Fruit fly (Drosophila melanogaster) whole organism, embryonic: ENCODE measurements around the gene Tcs6.

ENCODE experiments used
- CG10267 ChIP-seq: fragments of 200-800 bp; sonication (Bioruptor generic); optimal IDR thresholded peaks from 2 replicates; lab custom pipeline; 2018; ENCODE audit warnings: missing biosample characterization, mild to moderate bottlenecking, missing genetic modification characterization, moderate library complexity
- CG11093 ChIP-seq: fragments of 200-800 bp; sonication (Bioruptor generic); IDR thresholded peaks from 3 replicates; pipeline ENCODE4 v1.3.6; 2022; ENCODE audit warnings: missing biosample characterization, missing genetic modification characterization
- CG11723 ChIP-seq: fragments of 200-800 bp; sonication (Bioruptor generic); optimal IDR thresholded peaks from 2 replicates; lab custom pipeline; 2017; ENCODE audit warnings: missing biosample characterization, mild to moderate bottlenecking, missing genetic modification characterization
- CG12155 ChIP-seq: fragments of 200-800 bp; sonication (Bioruptor generic); optimal IDR thresholded peaks from 3 replicates; lab custom pipeline; 2016; ENCODE audit warnings: missing biosample characterization, missing genetic modification characterization
- CG12219 ChIP-seq: fragments of 200-800 bp; sonication (Bioruptor generic); optimal IDR thresholded peaks from 3 replicates; lab custom pipeline; 2018; ENCODE audit warnings: missing biosample characterization, mild to moderate bottlenecking, missing genetic modification characterization
- CG1233 ChIP-seq: fragments of 200-800 bp; sonication (Bioruptor generic); optimal IDR thresholded peaks from 4 replicates; lab custom pipeline; 2018; ENCODE audit warnings: missing biosample characterization, mild to moderate bottlenecking, missing genetic modification characterization
- CG13287 ChIP-seq: fragments of 200-800 bp; sonication (Bioruptor generic); IDR thresholded peaks from 2 replicates; pipeline ENCODE4 v1.3.6; 2022; ENCODE audit warnings: missing biosample characterization, missing genetic modification characterization; ENCODE audit not compliant: partially characterized antibody
- CG15073 ChIP-seq: fragments of 200-800 bp; sonication (Bioruptor generic); optimal IDR thresholded peaks from 2 replicates; lab custom pipeline; 2016; ENCODE audit warnings: missing biosample characterization, missing genetic modification characterization
- CG1792 ChIP-seq: fragments of 200-800 bp; sonication (Bioruptor generic); optimal IDR thresholded peaks from 2 replicates; lab custom pipeline; 2016; ENCODE audit warnings: missing biosample characterization, missing genetic modification characterization
- CG18262 ChIP-seq: fragments of 200-800 bp; optimal IDR thresholded peaks from 3 replicates; lab custom pipeline; 2019; ENCODE audit warnings: missing biosample characterization, mild to moderate bottlenecking, missing genetic modification characterization, moderate library complexity
- CG2875 ChIP-seq: fragments of 200-800 bp; sonication (Bioruptor generic); optimal IDR thresholded peaks from 2 replicates; lab custom pipeline; 2017; ENCODE audit warnings: missing biosample characterization, mild to moderate bottlenecking, missing genetic modification characterization, missing genetic modification reagents
- CG31441 ChIP-seq: fragments of 200-800 bp; sonication (Bioruptor generic); IDR thresholded peaks from 2 replicates; pipeline ENCODE4 v1.3.6; 2022; ENCODE audit warnings: missing biosample characterization, missing genetic modification characterization
- CG4424 ChIP-seq: fragments of 200-800 bp; sonication (Bioruptor generic); optimal IDR thresholded peaks from 3 replicates; lab custom pipeline; 2016; ENCODE audit warnings: missing biosample characterization, missing genetic modification characterization
- CG5245 ChIP-seq: fragments of 200-800 bp; sonication (Bioruptor generic); optimal IDR thresholded peaks from 3 replicates; lab custom pipeline; 2016; ENCODE audit warnings: missing biosample characterization, missing genetic modification characterization
- CG6654 ChIP-seq: fragments of 200-800 bp; sonication (Bioruptor generic); optimal IDR thresholded peaks from 2 replicates; lab custom pipeline; 2017; ENCODE audit warnings: missing biosample characterization, mild to moderate bottlenecking, missing genetic modification characterization
- CG7786 ChIP-seq: fragments of 200-800 bp; sonication (Bioruptor generic); optimal IDR thresholded peaks from 2 replicates; lab custom pipeline; 2016; ENCODE audit warnings: missing biosample characterization, missing genetic modification characterization
- CG9876 ChIP-seq: fragments of 200-800 bp; sonication (Bioruptor generic); optimal IDR thresholded peaks from 2 replicates; lab custom pipeline; 2016; ENCODE audit warnings: missing biosample characterization, missing genetic modification characterization
- Camta ChIP-seq: fragments of 200-800 bp; sonication (Bioruptor generic); optimal IDR thresholded peaks from 2 replicates; lab custom pipeline; 2016; ENCODE audit warnings: missing biosample characterization, missing genetic modification characterization
- Dfd ChIP-seq, 2 experiments: fragments of >200 bp; optimal IDR thresholded peaks; 2 replicates each; lab custom pipeline; 2017; ENCODE audit warnings: missing biosample characterization in 2 of 2, missing genetic modification characterization in 2 of 2
- Dip2 ChIP-seq: fragments of 200-800 bp; sonication (Bioruptor generic); IDR thresholded peaks from 2 replicates; pipeline ENCODE4 v1.3.6; 2022; ENCODE audit warnings: missing biosample characterization, missing genetic modification characterization
- Doc2 ChIP-seq: fragments of 200-800 bp; sonication (Bioruptor generic); IDR thresholded peaks from 2 replicates; pipeline ENCODE4 v1.3.6; 2022; ENCODE audit warnings: missing biosample characterization, missing genetic modification characterization
- Eip74EF ChIP-seq, 2 experiments: fragments of 200-800 bp in 1 of 2; fragments of >200 bp in 1 of 2; sonication (Bioruptor generic) in 1 of 2; optimal IDR thresholded peaks; 2 replicates each; lab custom pipeline; 2017 to 2019; ENCODE audit warnings: missing biosample characterization in 2 of 2, missing genetic modification characterization in 2 of 2, mild to moderate bottlenecking in 1 of 2, moderate library complexity in 1 of 2
- Gug ChIP-seq: fragments of 200-800 bp; sonication (Bioruptor generic); IDR thresholded peaks from 4 replicates; pipeline ENCODE4 v1.3.6; 2022; ENCODE audit warnings: missing biosample characterization, missing genetic modification characterization
- Hr3 ChIP-seq: fragments of 200-800 bp; sonication (Bioruptor generic); optimal IDR thresholded peaks from 3 replicates; lab custom pipeline; 2016; ENCODE audit warnings: missing biosample characterization, missing genetic modification characterization
- MTF-1 ChIP-seq: fragments of 200-800 bp; sonication (Bioruptor generic); optimal IDR thresholded peaks from 2 replicates; lab custom pipeline; 2018; ENCODE audit warnings: missing biosample characterization, mild to moderate bottlenecking, missing genetic modification characterization, borderline replicate concordance
- NfI ChIP-seq: fragments of 200-800 bp; sonication (Bioruptor generic); optimal IDR thresholded peaks from 3 replicates; lab custom pipeline; 2018; ENCODE audit warnings: missing biosample characterization, mild to moderate bottlenecking, missing genetic modification characterization, moderate library complexity
- Scr ChIP-seq: fragments of 200-800 bp; sonication (Bioruptor generic); IDR thresholded peaks from 2 replicates; pipeline ENCODE4 v1.3.6; 2022; ENCODE audit warnings: missing biosample characterization, missing genetic modification characterization; ENCODE audit not compliant: partially characterized antibody
- Tbp ChIP-seq: fragments of >200 bp; optimal IDR thresholded peaks from 2 replicates; lab custom pipeline; 2018; ENCODE audit warnings: missing biosample characterization, missing genetic modification characterization
- Xrp1 ChIP-seq: fragments of 200-800 bp; sonication (Bioruptor generic); IDR thresholded peaks from 2 replicates; pipeline ENCODE4 v1.3.6; 2022; ENCODE audit warnings: missing biosample characterization, missing genetic modification characterization
- ara ChIP-seq: fragments of 200-800 bp; sonication (Bioruptor generic); IDR thresholded peaks from 2 replicates; pipeline ENCODE4 v1.3.6; 2022; ENCODE audit warnings: missing biosample characterization, missing genetic modification characterization
- ato ChIP-seq: fragments of 200-800 bp; sonication (Bioruptor generic); IDR thresholded peaks from 2 replicates; pipeline ENCODE4 v1.3.6; 2022; ENCODE audit warnings: missing biosample characterization, missing genetic modification characterization; ENCODE audit not compliant: partially characterized antibody
- caup ChIP-seq: fragments of 200-800 bp; sonication (Bioruptor generic); optimal IDR thresholded peaks from 3 replicates; lab custom pipeline; 2017; ENCODE audit warnings: missing biosample characterization, mild to moderate bottlenecking, missing genetic modification characterization, moderate library complexity; ENCODE audit not compliant: severe bottlenecking
- ci ChIP-seq: fragments of 200-800 bp; sonication (Bioruptor generic); IDR thresholded peaks from 3 replicates; pipeline ENCODE4 v1.3.6; 2022; ENCODE audit warnings: missing biosample characterization, missing genetic modification characterization
- en ChIP-seq: fragments of 200-800 bp; sonication (Bioruptor generic); optimal IDR thresholded peaks from 2 replicates; lab custom pipeline; 2016; ENCODE audit warnings: missing biosample characterization, missing genetic modification characterization
- hkb ChIP-seq, 2 experiments: fragments of 200-800 bp in 1 of 2; fragments of >200 bp in 1 of 2; sonication (Bioruptor generic) in 1 of 2; IDR thresholded peaks in 1 of 2; optimal IDR thresholded peaks in 1 of 2; 2 replicates each; pipeline versions ENCODE4 v1.3.6 to Lab custom; 2017 to 2022; ENCODE audit warnings: missing biosample characterization in 1 of 2, missing genetic modification characterization in 1 of 2
- hth ChIP-seq: fragments of >200 bp; optimal IDR thresholded peaks from 2 replicates; lab custom pipeline; 2017; ENCODE audit warnings: inconsistent platforms
- inv ChIP-seq: fragments of 200-800 bp; sonication (Bioruptor generic); IDR thresholded peaks from 2 replicates; pipeline ENCODE4 v1.3.6; 2022; ENCODE audit warnings: missing biosample characterization, missing genetic modification characterization; ENCODE audit not compliant: partially characterized antibody
- kah ChIP-seq: fragments of 200-800 bp; sonication (Bioruptor generic); optimal IDR thresholded peaks from 2 replicates; lab custom pipeline; 2018; ENCODE audit warnings: missing biosample characterization, mild to moderate bottlenecking, missing genetic modification characterization
- lbe ChIP-seq: fragments of 200-800 bp; sonication (Bioruptor generic); optimal IDR thresholded peaks from 2 replicates; lab custom pipeline; 2016; ENCODE audit warnings: missing biosample characterization, mild to moderate bottlenecking, missing genetic modification characterization
- mam ChIP-seq: fragments of 200-800 bp; sonication (Bioruptor generic); optimal IDR thresholded peaks from 3 replicates; lab custom pipeline; 2016; ENCODE audit warnings: missing biosample characterization, missing genetic modification characterization
- salm ChIP-seq: fragments of 200-800 bp; sonication (Bioruptor generic); optimal IDR thresholded peaks from 2 replicates; lab custom pipeline; 2018; ENCODE audit warnings: missing biosample characterization, mild to moderate bottlenecking, missing genetic modification characterization
- sd ChIP-seq: fragments of 200-800 bp; sonication (Bioruptor generic); optimal IDR thresholded peaks from 3 replicates; lab custom pipeline; 2018; ENCODE audit warnings: missing biosample characterization, mild to moderate bottlenecking, missing genetic modification characterization, moderate library complexity
- sqz ChIP-seq: fragments of 200-800 bp; sonication (Bioruptor generic); optimal IDR thresholded peaks from 3 replicates; lab custom pipeline; 2018; ENCODE audit warnings: missing biosample characterization, mild to moderate bottlenecking, missing genetic modification characterization
- vvl ChIP-seq: fragments of 200-800 bp; sonication (Bioruptor generic); IDR thresholded peaks from 2 replicates; pipeline ENCODE4 v1.3.6; 2022; ENCODE audit warnings: missing biosample characterization, missing genetic modification characterization
- wek ChIP-seq: fragments of 200-800 bp; sonication (Bioruptor generic); optimal IDR thresholded peaks from 3 replicates; lab custom pipeline; 2018; ENCODE audit warnings: missing biosample characterization, mild to moderate bottlenecking, missing genetic modification characterization, moderate library complexity
- z ChIP-seq: fragments of 200-800 bp; sonication (Bioruptor generic); IDR thresholded peaks from 3 replicates; pipeline ENCODE4 v1.3.6; 2022; ENCODE audit warnings: missing biosample characterization, missing genetic modification characterization
- zen ChIP-seq: fragments of 200-800 bp; sonication (Bioruptor generic); optimal IDR thresholded peaks from 3 replicates; lab custom pipeline; 2018; ENCODE audit warnings: missing biosample characterization, mild to moderate bottlenecking, missing genetic modification characterization, moderate library complexity

Gene Tcs6

dm6 chr3R:26020244-26021171, 37.5 kb downstream of the Tcs6 start (continued):
- TF ChIP-seq CG12219 (GFP tag; lab: Kevin White, UChicago) (peak; percentile 52), mam (GFP tag; lab: Kevin White, UChicago) (no peak), wek (no peak), Eip74EF (GFP tag; optimal IDR thresholded peaks at IDR 0.05; lab: Kevin White, UChicago) (peak in 1 of 2 experiments; percentile 5), hkb (optimal IDR thresholded peaks at IDR 0.05; lab: Kevin White, UChicago) (no peak), hkb (GFP tag; IDR thresholded peaks at IDR 0.05; lab: Robert Waterston, UW) (peak; percentile 37), vvl (GFP tag; lab: Robert Waterston, UW) (peak; percentile 62), Dip2 (GFP tag; lab: Robert Waterston, UW) (no peak), CG15073 (GFP tag; lab: Kevin White, UChicago) (no peak), Gug (GFP tag; lab: Robert Waterston, UW) (no peak), CG6654 (GFP tag; lab: Kevin White, UChicago) (peak; percentile 30), MTF-1 (GFP tag; lab: Kevin White, UChicago) (peak; percentile 46), sqz (GFP tag; lab: Kevin White, UChicago) (peak; percentile 33), ato (GFP tag; lab: Robert Waterston, UW) (peak; percentile 31; the same call in 1 of the 2 replicates), ci (GFP tag; lab: Robert Waterston, UW) (peak; percentile 51; the same call in 1 of the 3 replicates), CG10267 (tag; lab: Kevin White, UChicago) (peak; percentile 67), inv (no peak), zen (tag; lab: Kevin White, UChicago) (peak; percentile 47), CG7786 (GFP tag; lab: Kevin White, UChicago) (no peak), sd (tag; lab: Kevin White, UChicago) (peak; percentile 60), Doc2 (GFP tag; lab: Robert Waterston, UW) (no peak), CG9876 (GFP tag; lab: Kevin White, UChicago) (no peak), caup (peak; percentile 13), CG11723 (GFP tag; lab: Kevin White, UChicago) (peak; percentile 28), Hr3 (GFP tag; lab: Kevin White, UChicago) (peak; percentile 57), Dfd (GFP tag; optimal IDR thresholded peaks at IDR 0.05; lab: Kevin White, UChicago) (no peak), en (GFP tag; lab: Kevin White, UChicago) (no peak), ara (GFP tag; lab: Robert Waterston, UW) (peak; percentile 72), Camta (no peak), CG18262 (tag; lab: Kevin White, UChicago) (peak; percentile 73), lbe (GFP tag; lab: Kevin White, UChicago) (peak; percentile 46), salm (tag; lab: Kevin White, UChicago) (peak; percentile 69), Scr (GFP tag; lab: Robert Waterston, UW) (peak; percentile 24; the same call in 1 of the 2 replicates), kah (GFP tag; lab: Kevin White, UChicago) (peak; percentile 16), CG2875 (GFP tag; lab: Kevin White, UChicago) (peak; percentile 55), CG31441 (GFP tag; lab: Robert Waterston, UW) (peak; percentile 90), Tbp (GFP tag; lab: Kevin White, UChicago) (no peak), CG1233 (GFP tag; lab: Kevin White, UChicago) (peak; percentile 5), Xrp1 (peak; percentile 78), CG12155 (GFP tag; lab: Kevin White, UChicago) (peak; percentile 33), CG11093 (0 out of 3 replicates have a peak, but pooled peaks have one; percentile 35), NfI (peak; percentile 48), z (0 out of 3 replicates have a peak, but pooled peaks have one; percentile 28), CG1792 (GFP tag; lab: Kevin White, UChicago) (no peak), CG13287 (GFP tag; lab: Robert Waterston, UW) (peak; percentile 34; the same call in 1 of the 2 replicates), hth (lab: Kevin White, UChicago) (no peak), CG4424 (GFP tag; lab: Kevin White, UChicago) (peak; percentile 58), CG5245 (GFP tag; lab: Kevin White, UChicago) (peak; percentile 52)
